Worm (Caenorhabditis elegans): ENCODE data around the gene C25D7.5.
"Not testable (repeated sequence)": the region's sequence is repeated elsewhere in the genome, so short reads cannot be mapped to it uniquely, and the experiment has no call there.

The C25D7.5 gene

ce11 chrV:15036769-15037168, 15.7 kb upstream of the C25D7.5 start, which contains the start of gene melo-3:
melo-3 (minus strand) TSS chrV:15036869.
- TF ChIP-seq ztf-18 (tag; optimal IDR thresholded peaks at IDR 0.05); ztf-22 (GFP tag; optimal IDR thresholded peaks at IDR 0.05); attf-3 (GFP tag; conservative IDR thresholded peaks at IDR 0.05): not testable (repeated sequence)

- no peak for TF ChIP-seq egl-44 (GFP tag; IDR thresholded peaks at IDR 0.05)
- TF ChIP-seq hmg-1.2 (GFP tag; IDR thresholded peaks at IDR 0.05): peak; percentile 76; the same call in 1 of the 2 replicates
- no peak for TF ChIP-seq lin-54 (GFP tag; optimal IDR thresholded peaks at IDR 0.05)
Observed at ce11 chrV:15048107-15048506, 4.3 kb upstream of the C25D7.5 start, which contains the start of gene sdc-3. sdc-3 (minus strand) TSS chrV:15048207.

- no peak for TF ChIP-seq nfyb-1 (GFP tag; IDR thresholded peaks at IDR 0.05)
Observed at ce11 chrV:15051720-15052119, 730 bp upstream of the C25D7.5 start.

- no peak for TF ChIP-seq Y53F4B.3 (GFP tag; IDR thresholded peaks at IDR 0.05)
- TF ChIP-seq F39B2.1 (GFP tag; IDR thresholded peaks at IDR 0.05): no peak
- TF ChIP-seq egl-18 (GFP tag; IDR thresholded peaks at IDR 0.05): no peak
- TF ChIP-seq let-607 (tag; optimal IDR thresholded peaks at IDR 0.05): no peak
- no peak for TF ChIP-seq C06A6.2 (GFP tag; conservative IDR thresholded peaks at IDR 0.05)
- TF ChIP-seq ztf-22 (GFP tag; optimal IDR thresholded peaks at IDR 0.05): no peak
Observed at ce11 chrV:15054733-15055132, 2.3 kb downstream of the C25D7.5 start.

ce11 chrV:15055873-15056272, 3.4 kb downstream of the C25D7.5 start, which contains the start of gene C25D7.16:
C25D7.16 (plus strand) TSS chrV:15056173.
- TF ChIP-seq madf-3 (GFP tag; IDR thresholded peaks at IDR 0.05) (no peak), madf-6 (GFP tag; IDR thresholded peaks at IDR 0.05) (peak; percentile 7; the same call in 1 of the 2 replicates)

ce11 chrV:15056346-15056839, 3.9 kb downstream of the C25D7.5 start:
- no peak for TF ChIP-seq nhr-179 (tag; optimal IDR thresholded peaks at IDR 0.05)
- peak; percentile 12 for TF ChIP-seq lin-54 (GFP tag; optimal IDR thresholded peaks at IDR 0.05)
- TF ChIP-seq B0336.3 (GFP tag; IDR thresholded peaks at IDR 0.05): peak; percentile 61
- peak; percentile 76 for TF ChIP-seq lin-26 (GFP tag; IDR thresholded peaks at IDR 0.05)
- TF ChIP-seq nfya-1 (tag; optimal IDR thresholded peaks at IDR 0.05; ENCODE audit: borderline replicate concordance, insufficient read depth): no peak
- TF ChIP-seq hsf-1 (GFP tag; IDR thresholded peaks at IDR 0.05): 0 out of 2 replicates have a peak, but pooled peaks have one; percentile 53
- no peak for TF ChIP-seq Y79H2A.3 (GFP tag; conservative IDR thresholded peaks at IDR 0.05)
- peak; percentile 25 for TF ChIP-seq chd-7 (tag; optimal IDR thresholded peaks at IDR 0.05)
- peak; percentile 59 for TF ChIP-seq madf-6 (GFP tag; IDR thresholded peaks at IDR 0.05)

- no peak for TF ChIP-seq gei-17 (GFP tag; optimal IDR thresholded peaks at IDR 0.05)
Observed at ce11 chrV:15057724-15058123, 5.3 kb downstream of the C25D7.5 start.

- TF ChIP-seq hmg-1.2 (GFP tag; IDR thresholded peaks at IDR 0.05) (no peak), nhr-27 (tag; optimal IDR thresholded peaks at IDR 0.05) (no peak), Y79H2A.3 (GFP tag; conservative IDR thresholded peaks at IDR 0.05) (no peak), let-607 (tag; optimal IDR thresholded peaks at IDR 0.05) (no peak), Y67H2A.10 (GFP tag; conservative IDR thresholded peaks at IDR 0.05) (no peak), ztf-25 (GFP tag; IDR thresholded peaks at IDR 0.05) (no peak), nfya-1 (tag; optimal IDR thresholded peaks at IDR 0.05; ENCODE audit: borderline replicate concordance, insufficient read depth) (no peak), B0261.1 (tag; optimal IDR thresholded peaks at IDR 0.05) (no peak), snpc-1.3 (tag; optimal IDR thresholded peaks at IDR 0.05; ENCODE audit: insufficient read depth) (no peak), nhr-90 (tag; optimal IDR thresholded peaks at IDR 0.05) (no peak), lin-40 (tag; optimal IDR thresholded peaks at IDR 0.05) (no peak), attf-5 (GFP tag; optimal IDR thresholded peaks at IDR 0.05) (no peak), lin-54 (GFP tag; optimal IDR thresholded peaks at IDR 0.05) (no peak), B0336.3 (GFP tag; IDR thresholded peaks at IDR 0.05) (no peak), egl-18 (GFP tag; IDR thresholded peaks at IDR 0.05) (no peak), egrh-3 (GFP tag; IDR thresholded peaks at IDR 0.05) (no peak)
Observed at ce11 chrV:15058423-15058822, 6.0 kb downstream of the C25D7.5 start.

All from whole organism, young adult.